Worm (Caenorhabditis elegans) whole organism, young adult: ENCODE measurements around the gene B0454.8.

Source experiments
- B0035.1 ChIP-seq: sonication (generic microtip); optimal IDR thresholded peaks from 2 replicates; lab custom pipeline; 2016; ENCODE audit warnings: missing genetic modification characterization, mild to moderate bottlenecking, missing compliant biosample characterization, missing genotype, missing genetic modification reagents
- B0261.1 ChIP-seq: sonication (generic microtip); optimal IDR thresholded peaks from 2 replicates; lab custom pipeline; 2016; ENCODE audit warnings: mild to moderate bottlenecking, missing genetic modification characterization, moderate library complexity, missing compliant biosample characterization
- B0336.3 ChIP-seq: fragments of 200-800 bp; sonication (Bioruptor generic); IDR thresholded peaks from 2 replicates; pipeline ENCODE4 v1.3.6; 2022; ENCODE audit warnings: missing genetic modification characterization, missing compliant biosample characterization
- D2030.7 ChIP-seq: fragments of 200-800 bp; sonication (Bioruptor generic); IDR thresholded peaks from 2 replicates; pipeline ENCODE4 v1.3.6; 2022; ENCODE audit warnings: missing genetic modification reagents, missing genetic modification characterization, missing compliant biosample characterization
- F23B12.7 ChIP-seq: sonication (generic microtip); optimal IDR thresholded peaks from 2 replicates; lab custom pipeline; 2017; ENCODE audit warnings: missing genetic modification characterization, mild to moderate bottlenecking, missing compliant biosample characterization, antibody characterized with exemption, moderate library complexity; ENCODE audit not compliant: insufficient read depth
- F33H1.4 ChIP-seq: fragments of 200-800 bp; sonication (Bioruptor generic); IDR thresholded peaks from 2 replicates; pipeline ENCODE4 v1.3.6; 2022; ENCODE audit warnings: missing genetic modification reagents, missing genetic modification characterization, missing compliant biosample characterization
- F55B11.4 ChIP-seq: sonication (generic microtip); optimal IDR thresholded peaks from 2 replicates; lab custom pipeline; 2016; ENCODE audit warnings: missing compliant biosample characterization, missing genetic modification characterization, borderline replicate concordance; ENCODE audit not compliant: insufficient read depth
- Y53F4B.3 ChIP-seq: fragments of 200-800 bp; sonication (Bioruptor generic); IDR thresholded peaks from 2 replicates; pipeline ENCODE4 v1.3.6; 2022; ENCODE audit warnings: missing genetic modification reagents, missing genetic modification characterization, missing compliant biosample characterization
- Y56A3A.18 ChIP-seq: fragments of 200-800 bp; sonication (Bioruptor generic); IDR thresholded peaks from 2 replicates; pipeline ENCODE4 v1.3.6; 2022; ENCODE audit warnings: missing genetic modification reagents, missing genetic modification characterization, missing compliant biosample characterization
- ama-1 ChIP-seq, 3 experiments: fragments of 150-350 bp in 1 of 3; sonication (generic microtip) in 2 of 3; optimal IDR thresholded peaks; 2 replicates each; lab custom pipeline; 2014 to 2018; ENCODE audit warnings: missing biosample characterization in 2 of 3, missing genetic modification characterization in 2 of 3, missing genetic modification reagents in 2 of 3
- aptf-2 ChIP-seq: fragments of 200-800 bp; sonication (Bioruptor generic); conservative IDR thresholded peaks from 2 replicates; pipeline ENCODE4 v1.3.6; 2022; ENCODE audit warnings: missing genetic modification reagents, missing genetic modification characterization, missing compliant biosample characterization
- attf-6 ChIP-seq: fragments of 200-800 bp; sonication (Bioruptor generic); IDR thresholded peaks from 2 replicates; pipeline ENCODE4 v1.3.6; 2022; ENCODE audit warnings: missing genetic modification reagents, missing genetic modification characterization, missing compliant biosample characterization
- bed-2 ChIP-seq: fragments of 200-800 bp; sonication (Bioruptor generic); IDR thresholded peaks from 2 replicates; pipeline ENCODE4 v1.3.6; 2022; ENCODE audit warnings: missing genetic modification reagents, missing genetic modification characterization, missing compliant biosample characterization
- ceh-100 ChIP-seq: fragments of 200-800 bp; sonication (Bioruptor generic); IDR thresholded peaks from 2 replicates; pipeline ENCODE4 v1.3.6; 2022; ENCODE audit warnings: missing genetic modification reagents, missing genetic modification characterization, missing compliant biosample characterization
- dox-1 ChIP-seq: fragments of 200-800 bp; sonication (Bioruptor generic); IDR thresholded peaks from 2 replicates; pipeline ENCODE4 v1.3.6; 2022; ENCODE audit warnings: missing genetic modification reagents, missing genetic modification characterization, missing compliant biosample characterization
- egl-18 ChIP-seq: fragments of 200-800 bp; sonication (Bioruptor generic); IDR thresholded peaks from 2 replicates; pipeline ENCODE4 v1.3.6; 2022; ENCODE audit warnings: missing genetic modification reagents, missing genetic modification characterization, missing compliant biosample characterization
- ets-4 ChIP-seq: fragments of 200-800 bp; sonication (Bioruptor generic); optimal IDR thresholded peaks from 2 replicates; lab custom pipeline; 2018; ENCODE audit warnings: mild to moderate bottlenecking, missing genetic modification characterization, missing compliant biosample characterization
- hmg-1.2 ChIP-seq: fragments of 200-800 bp; sonication (Bioruptor generic); IDR thresholded peaks from 2 replicates; pipeline ENCODE4 v1.3.6; 2022; ENCODE audit warnings: missing genetic modification reagents, missing genetic modification characterization, missing compliant biosample characterization
- lag-1 ChIP-seq: fragments of 200-800 bp; sonication (Bioruptor generic); IDR thresholded peaks from 2 replicates; pipeline ENCODE4 v1.3.6; 2022; ENCODE audit warnings: missing genetic modification reagents, missing genetic modification characterization, missing compliant biosample characterization
- lin-35 ChIP-seq, 3 experiments: fragments of 150-350 bp in 2 of 3; sonication (generic microtip) in 1 of 3; optimal IDR thresholded peaks; 2 replicates each; lab custom pipeline; 2014 to 2018; ENCODE audit warnings: missing biosample characterization in 3 of 3, missing genetic modification characterization in 3 of 3, missing genetic modification reagents in 3 of 3
- lin-54 ChIP-seq: fragments of 200-800 bp; sonication (Bioruptor generic); optimal IDR thresholded peaks from 2 replicates; lab custom pipeline; 2018; ENCODE audit warnings: mild to moderate bottlenecking, missing genetic modification characterization, missing compliant biosample characterization
- lsy-27 ChIP-seq: sonication (generic microtip); optimal IDR thresholded peaks from 2 replicates; lab custom pipeline; 2017; ENCODE audit warnings: missing genetic modification characterization, mild to moderate bottlenecking, missing compliant biosample characterization, antibody characterized with exemption, missing genotype, borderline replicate concordance; ENCODE audit not compliant: insufficient read depth
- mel-28 ChIP-seq: sonication (generic microtip); optimal IDR thresholded peaks from 2 replicates; lab custom pipeline; 2016; ENCODE audit warnings: borderline replicate concordance, mild to moderate bottlenecking, missing genetic modification characterization, missing compliant biosample characterization
- mes-4 ChIP-seq: sonication (generic microtip); optimal IDR thresholded peaks from 2 replicates; lab custom pipeline; 2016; ENCODE audit warnings: missing genotype, missing genetic modification characterization, missing compliant biosample characterization
- nfya-2 ChIP-seq: fragments of 200-800 bp; sonication (Bioruptor generic); IDR thresholded peaks from 2 replicates; pipeline ENCODE4 v1.3.6; 2022; ENCODE audit warnings: missing genetic modification reagents, missing genetic modification characterization, missing compliant biosample characterization
- nhr-179 ChIP-seq: sonication (generic microtip); optimal IDR thresholded peaks from 2 replicates; lab custom pipeline; 2016; ENCODE audit warnings: mild to moderate bottlenecking, missing genetic modification characterization, missing compliant biosample characterization
- nhr-27 ChIP-seq: fragments of 200-800 bp; sonication (Bioruptor generic); optimal IDR thresholded peaks from 2 replicates; lab custom pipeline; 2018; ENCODE audit warnings: mild to moderate bottlenecking, missing genetic modification characterization, moderate library complexity, missing compliant biosample characterization
- nhr-80 ChIP-seq: sonication (generic microtip); optimal IDR thresholded peaks from 2 replicates; lab custom pipeline; 2016; ENCODE audit warnings: missing genetic modification characterization, missing compliant biosample characterization
- pha-4 ChIP-seq: fragments of 150-350 bp; sonication (generic microtip); optimal IDR thresholded peaks from 2 replicates; lab custom pipeline; 2014; ENCODE audit warnings: missing biosample characterization, missing genetic modification reagents, missing genetic modification characterization
- rcor-1 ChIP-seq: fragments of 200-800 bp; sonication (Bioruptor generic); IDR thresholded peaks from 2 replicates; pipeline ENCODE4 v1.3.6; 2022; ENCODE audit warnings: missing genetic modification reagents, missing genetic modification characterization, missing compliant biosample characterization
- rpc-1 ChIP-seq, 2 experiments: fragments of 150-350 bp in 1 of 2; sonication (generic microtip) in 1 of 2; optimal IDR thresholded peaks; 2 replicates each; lab custom pipeline; 2014 to 2018; ENCODE audit warnings: missing biosample characterization in 1 of 2, missing genetic modification characterization in 1 of 2, missing genetic modification reagents in 1 of 2, missing genotype in 1 of 2
- sdz-38 ChIP-seq: sonication (generic microtip); optimal IDR thresholded peaks from 2 replicates; lab custom pipeline; 2016; ENCODE audit warnings: missing genotype, missing genetic modification characterization, missing compliant biosample characterization
- zim-3 ChIP-seq: sonication (generic microtip); optimal IDR thresholded peaks from 2 replicates; lab custom pipeline; 2017; ENCODE audit warnings: mild to moderate bottlenecking, missing genetic modification characterization, moderate library complexity, missing compliant biosample characterization
- ztf-22 ChIP-seq: fragments of 200-800 bp; sonication (Bioruptor generic); optimal IDR thresholded peaks from 2 replicates; lab custom pipeline; 2018; ENCODE audit warnings: mild to moderate bottlenecking, missing genetic modification characterization, moderate library complexity, missing compliant biosample characterization
- ztf-6 ChIP-seq: fragments of 200-800 bp; sonication (Bioruptor generic); IDR thresholded peaks from 2 replicates; pipeline ENCODE4 v1.3.6; 2022; ENCODE audit warnings: missing genetic modification reagents, missing genetic modification characterization, missing compliant biosample characterization

B0454.8 gene

DNA sequence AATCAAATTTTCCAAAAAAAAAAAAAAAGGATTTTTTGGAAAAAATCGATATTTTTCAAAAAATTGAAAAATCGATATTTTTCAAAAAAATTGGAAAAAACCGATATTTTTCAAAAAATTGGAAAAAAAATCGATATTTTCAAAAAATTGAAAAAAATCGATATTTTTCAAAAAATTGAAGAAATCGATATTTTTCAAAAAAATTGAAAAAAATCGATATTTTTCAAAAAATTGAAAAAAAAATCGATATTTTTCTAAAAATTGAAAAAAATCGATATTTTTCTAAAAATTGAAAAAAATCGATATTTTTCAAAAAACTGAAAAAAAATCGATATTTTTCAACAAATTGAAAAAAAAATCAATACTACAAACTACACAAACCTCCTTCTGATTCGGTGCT lies 20.7 kb upstream of the B0454.8 start:
- TF ChIP-seq aptf-2 (GFP tag; lab: Robert Waterston, UW) (no peak), ztf-6 (GFP tag; lab: Robert Waterston, UW) (no peak), ceh-100 (GFP tag; lab: Robert Waterston, UW) (no peak), nhr-179 (tag; lab: Kevin White, UChicago) (no peak), zim-3 (no peak), F23B12.7 (no peak), Y56A3A.18 (GFP tag; lab: Robert Waterston, UW) (no peak), B0336.3 (GFP tag; lab: Robert Waterston, UW) (no peak), attf-6 (GFP tag; lab: Robert Waterston, UW) (no peak), ama-1 (optimal IDR thresholded peaks at IDR 0.05; lab: Kevin White, UChicago) (no peak), ama-1 (GFP tag; optimal IDR thresholded peaks at IDR 0.05; lab: Kevin White, UChicago) (no peak), ztf-22 (no peak), ets-4 (GFP tag; lab: Kevin White, UChicago) (no peak), pha-4 (no peak)

DNA sequence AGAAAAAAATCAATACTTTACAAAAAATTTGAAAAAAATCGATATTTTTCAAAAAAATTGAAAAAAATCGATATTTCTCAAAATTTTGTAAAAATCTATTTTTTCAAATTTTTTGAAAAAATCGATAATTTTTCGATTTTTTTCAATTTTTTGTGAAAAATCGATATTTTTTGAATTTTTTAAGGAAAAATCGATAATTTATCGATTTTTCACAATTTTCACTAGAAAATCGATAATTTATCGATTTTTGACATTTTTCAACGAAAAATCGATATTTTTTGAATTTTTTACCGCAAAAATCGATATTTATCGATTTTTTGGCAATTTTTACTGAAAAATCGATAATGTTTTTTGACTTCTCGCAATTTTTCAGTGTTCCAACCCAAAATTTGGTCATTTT lies 20.1 kb upstream of the B0454.8 start:
- TF ChIP-seq B0261.1 (tag; lab: Kevin White, UChicago) (no peak), D2030.7 (GFP tag; lab: Robert Waterston, UW) (no peak), nhr-80 (no peak), lin-35 (GFP tag; optimal IDR thresholded peaks at IDR 0.05; lab: Kevin White, UChicago) (no peak), mes-4 (no peak), rcor-1 (GFP tag; lab: Robert Waterston, UW) (no peak), lsy-27 (tag; lab: Kevin White, UChicago) (no peak), F55B11.4 (tag; lab: Kevin White, UChicago) (no peak), F33H1.4 (GFP tag; lab: Robert Waterston, UW) (no peak), nhr-27 (no peak), Y53F4B.3 (GFP tag; lab: Robert Waterston, UW) (no peak), bed-2 (GFP tag; lab: Robert Waterston, UW) (no peak), B0035.1 (tag; lab: Kevin White, UChicago) (no peak), rpc-1 (optimal IDR thresholded peaks at IDR 0.05; lab: Kevin White, UChicago) (no peak), rpc-1 (tag; optimal IDR thresholded peaks at IDR 0.05; lab: Kevin White, UChicago) (no peak), dox-1 (GFP tag; lab: Robert Waterston, UW) (no peak), sdz-38 (no peak), nfya-2 (GFP tag; lab: Robert Waterston, UW) (no peak), mel-28 (tag; lab: Kevin White, UChicago) (no peak), hmg-1.2 (GFP tag; lab: Robert Waterston, UW) (no peak)

DNA sequence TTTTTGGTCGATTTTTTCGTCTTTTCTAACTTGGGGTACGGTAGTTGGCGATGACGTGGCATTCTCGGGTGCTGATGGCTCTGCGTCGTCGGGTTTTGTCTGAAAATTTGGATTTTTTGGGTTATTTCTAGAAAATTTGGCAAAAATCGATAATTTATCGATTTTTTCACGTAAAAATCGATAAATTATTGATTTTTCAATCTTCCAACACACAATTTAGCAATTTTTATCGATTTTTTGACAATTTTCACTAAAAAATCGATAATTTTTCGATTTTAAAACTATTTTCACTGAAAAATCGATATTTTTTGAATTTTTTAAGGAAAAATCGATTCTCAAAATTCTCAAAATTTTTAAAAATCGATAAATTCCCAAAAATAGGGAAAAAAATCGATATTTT lies 19.6 kb upstream of the B0454.8 start:
- TF ChIP-seq lag-1 (GFP tag; lab: Robert Waterston, UW) = no peak
- TF ChIP-seq egl-18 (GFP tag; lab: Robert Waterston, UW) = no peak
- no peak for TF ChIP-seq lin-54 (GFP tag; lab: Kevin White, UChicago)
- no peak for TF ChIP-seq rpc-1 (optimal IDR thresholded peaks at IDR 0.05; lab: Kevin White, UChicago)
- TF ChIP-seq rpc-1 (tag; optimal IDR thresholded peaks at IDR 0.05; lab: Kevin White, UChicago) = no peak
- TF ChIP-seq ets-4 (GFP tag; lab: Kevin White, UChicago) = no peak
